Worm (Caenorhabditis elegans): ENCODE data around the gene dpyd-1.

The dpyd-1 gene

ce11 chrX:5467820-5468270, at the start of gene dpyd-1:
TSS of gene dpyd-1 (plus strand) at chrX:5467870.
- TF ChIP-seq cebp-1 (GFP tag; IDR thresholded peaks at IDR 0.05): no peak
- TF ChIP-seq cebp-1 (tag; optimal IDR thresholded peaks at IDR 0.05): peak; percentile 0
- TF ChIP-seq pha-4 (tag; optimal IDR thresholded peaks at IDR 0.05): no peak

ce11 chrX:5429335-5429734, 38.3 kb upstream of the dpyd-1 start:
- 0 out of 2 replicates have a peak, but pooled peaks have one; percentile 88 for TF ChIP-seq lag-1 (GFP tag; IDR thresholded peaks at IDR 0.05)
- TF ChIP-seq attf-5 (GFP tag; optimal IDR thresholded peaks at IDR 0.05): peak; percentile 40
- TF ChIP-seq somi-1 (GFP tag; optimal IDR thresholded peaks at IDR 0.05): peak; percentile 96
- TF ChIP-seq madf-3 (GFP tag; IDR thresholded peaks at IDR 0.05): 0 out of 2 replicates have a peak, but pooled peaks have one; percentile 75
- peak; percentile 80 for TF ChIP-seq lin-26 (GFP tag; IDR thresholded peaks at IDR 0.05)
- peak; percentile 87 for TF ChIP-seq akir-1 (GFP tag; optimal IDR thresholded peaks at IDR 0.05)
- TF ChIP-seq sea-2 (GFP tag; IDR thresholded peaks at IDR 0.05): peak; percentile 88
- TF ChIP-seq ceh-91 (GFP tag; IDR thresholded peaks at IDR 0.05): no peak
- peak; percentile 93 for TF ChIP-seq zfh-2 (GFP tag; conservative IDR thresholded peaks at IDR 0.05)
- peak; percentile 99 for TF ChIP-seq ceh-27 (GFP tag; optimal IDR thresholded peaks at IDR 0.05)
- peak; percentile 71 for TF ChIP-seq cebp-1 (GFP tag; IDR thresholded peaks at IDR 0.05)
- TF ChIP-seq cebp-1 (tag; optimal IDR thresholded peaks at IDR 0.05): peak; percentile 97
- TF ChIP-seq aptf-3 (GFP tag; IDR thresholded peaks at IDR 0.05): no peak
- peak; percentile 85 for TF ChIP-seq dpff-1 (tag; optimal IDR thresholded peaks at IDR 0.05)
- no peak for TF ChIP-seq hsf-1 (GFP tag; IDR thresholded peaks at IDR 0.05)
- TF ChIP-seq Y56A3A.18 (GFP tag; IDR thresholded peaks at IDR 0.05): peak; percentile 99
- peak; percentile 83 for TF ChIP-seq unc-62 (GFP tag; optimal IDR thresholded peaks at IDR 0.05)
- no peak for TF ChIP-seq F55B11.4 (tag; optimal IDR thresholded peaks at IDR 0.05; ENCODE audit: borderline replicate concordance, insufficient read depth)
- peak; percentile 88 for TF ChIP-seq lir-1 (GFP tag; conservative IDR thresholded peaks at IDR 0.05)
- no peak for TF ChIP-seq mes-4 (tag; optimal IDR thresholded peaks at IDR 0.05)
- peak; percentile 91 for TF ChIP-seq ets-4 (GFP tag; optimal IDR thresholded peaks at IDR 0.05)
- TF ChIP-seq nfya-1 (tag; optimal IDR thresholded peaks at IDR 0.05; ENCODE audit: borderline replicate concordance, insufficient read depth): no peak
- no peak for TF ChIP-seq athp-1 (tag; optimal IDR thresholded peaks at IDR 0.05)
- TF ChIP-seq rpc-1 (optimal IDR thresholded peaks at IDR 0.05): peak; percentile 16
- TF ChIP-seq rpc-1 (tag; optimal IDR thresholded peaks at IDR 0.05): no peak
- TF ChIP-seq sptf-2 (GFP tag; optimal IDR thresholded peaks at IDR 0.05): no peak
- peak; percentile 78 for TF ChIP-seq tbp1 (GFP tag; optimal IDR thresholded peaks at IDR 0.05)
- no peak for TF ChIP-seq F23B12.7 (tag; optimal IDR thresholded peaks at IDR 0.05; ENCODE audit: insufficient read depth)
- TF ChIP-seq lsl-1 (GFP tag; optimal IDR thresholded peaks at IDR 0.05): no peak
- 0 out of 2 replicates have a peak, but pooled peaks have one; percentile 79 for TF ChIP-seq let-526 (GFP tag; IDR thresholded peaks at IDR 0.05)
- TF ChIP-seq B0035.1 (tag; optimal IDR thresholded peaks at IDR 0.05): peak; percentile 93
- peak; percentile 50 for TF ChIP-seq F57A8.1 (GFP tag; optimal IDR thresholded peaks at IDR 0.05)
- TF ChIP-seq K12H6.12 (tag; optimal IDR thresholded peaks at IDR 0.05): peak; percentile 92
- no peak for TF ChIP-seq snpc-3.4 (tag; optimal IDR thresholded peaks at IDR 0.05)
- no peak for TF ChIP-seq madf-6 (GFP tag; IDR thresholded peaks at IDR 0.05)
- TF ChIP-seq F52B5.7 (tag; optimal IDR thresholded peaks at IDR 0.05): peak; percentile 70
- no peak for TF ChIP-seq unc-130 (GFP tag; optimal IDR thresholded peaks at IDR 0.05)
- peak; percentile 42 for TF ChIP-seq die-1 (tag; optimal IDR thresholded peaks at IDR 0.05)
- TF ChIP-seq ztf-25 (GFP tag; IDR thresholded peaks at IDR 0.05): no peak
- TF ChIP-seq fkh-3 (tag; optimal IDR thresholded peaks at IDR 0.05): no peak
- peak; percentile 97 for TF ChIP-seq gei-17 (GFP tag; optimal IDR thresholded peaks at IDR 0.05)
- peak; percentile 81; the same call in 1 of the 2 replicates for TF ChIP-seq ekl-4 (GFP tag; IDR thresholded peaks at IDR 0.05)
- no peak for TF ChIP-seq Y79H2A.3 (GFP tag; conservative IDR thresholded peaks at IDR 0.05)
- TF ChIP-seq Y95B8A.8 (GFP tag; IDR thresholded peaks at IDR 0.05): 0 out of 2 replicates have a peak, but pooled peaks have one; percentile 53
- TF ChIP-seq mcd-1 (GFP tag; IDR thresholded peaks at IDR 0.05): peak; percentile 89
- TF ChIP-seq ztf-18 (tag; optimal IDR thresholded peaks at IDR 0.05): peak; percentile 81

Measured in whole organism, young adult.